Fruit fly (Drosophila melanogaster) whole organism, prepupa: Measurements from ENCODE around the gene CG14006.

ENCODE experiments used
- Blimp-1 ChIP-seq: fragments of 200-800 bp; sonication (Bioruptor generic); optimal IDR thresholded peaks from 3 replicates; lab custom pipeline; 2017; ENCODE audit warnings: missing biosample characterization, missing genetic modification characterization, mild to moderate bottlenecking, moderate library complexity, missing genetic modification reagents
- CG10631 ChIP-seq: fragments of 200-800 bp; sonication (Bioruptor generic); optimal IDR thresholded peaks from 2 replicates; lab custom pipeline; 2016; ENCODE audit warnings: missing biosample characterization, missing genetic modification characterization
- CG10669 ChIP-seq: fragments of 200-800 bp; sonication (Bioruptor generic); optimal IDR thresholded peaks from 3 replicates; lab custom pipeline; 2018; ENCODE audit warnings: missing biosample characterization, mild to moderate bottlenecking, missing genetic modification characterization, moderate library complexity
- CG11294 ChIP-seq: fragments of 200-800 bp; sonication (Bioruptor generic); IDR thresholded peaks from 2 replicates; pipeline ENCODE4 v1.3.6; 2022; ENCODE audit warnings: missing biosample characterization, missing genetic modification characterization
- CG11762 ChIP-seq: fragments of 200-800 bp; sonication (Bioruptor generic); optimal IDR thresholded peaks from 3 replicates; lab custom pipeline; 2016; ENCODE audit warnings: missing biosample characterization, missing genetic modification characterization; ENCODE audit not compliant: insufficient read depth
- CG11902 ChIP-seq: fragments of 200-800 bp; sonication (Bioruptor generic); optimal IDR thresholded peaks from 3 replicates; lab custom pipeline; 2016; ENCODE audit warnings: missing biosample characterization, missing genetic modification characterization
- CG15336 ChIP-seq: fragments of 200-800 bp; sonication (Bioruptor generic); IDR thresholded peaks from 2 replicates; pipeline ENCODE4 v1.3.6; 2022; ENCODE audit warnings: missing biosample characterization, missing genetic modification characterization
- CG16779 ChIP-seq: fragments of 200-800 bp; sonication (Bioruptor generic); optimal IDR thresholded peaks from 3 replicates; lab custom pipeline; 2017; ENCODE audit warnings: missing biosample characterization, mild to moderate bottlenecking, missing genetic modification characterization
- CG3032 ChIP-seq: fragments of 200-800 bp; optimal IDR thresholded peaks from 2 replicates; lab custom pipeline; 2019; ENCODE audit warnings: missing biosample characterization, mild to moderate bottlenecking, missing genetic modification characterization, moderate library complexity
- CG31627 ChIP-seq: fragments of 200-800 bp; sonication (Bioruptor generic); optimal IDR thresholded peaks from 3 replicates; lab custom pipeline; 2016; ENCODE audit warnings: missing biosample characterization, missing genetic modification characterization
- CG32006 ChIP-seq: fragments of 200-800 bp; sonication (Bioruptor generic); optimal IDR thresholded peaks from 3 replicates; lab custom pipeline; 2017; ENCODE audit warnings: missing biosample characterization, mild to moderate bottlenecking, missing genetic modification characterization
- CG34406 ChIP-seq: fragments of 200-800 bp; sonication (Bioruptor generic); optimal IDR thresholded peaks from 3 replicates; lab custom pipeline; 2016; ENCODE audit warnings: missing biosample characterization, missing genetic modification characterization
- CG3919 ChIP-seq: fragments of 200-800 bp; sonication (Bioruptor generic); optimal IDR thresholded peaks from 3 replicates; lab custom pipeline; 2016; ENCODE audit warnings: missing biosample characterization, missing genetic modification characterization
- CG6163 ChIP-seq: fragments of 200-800 bp; sonication (Bioruptor generic); IDR thresholded peaks from 3 replicates; pipeline ENCODE4 v1.3.6; 2022; ENCODE audit warnings: missing biosample characterization, missing genetic modification characterization
- CG6276 ChIP-seq: fragments of 200-800 bp; sonication (Bioruptor generic); optimal IDR thresholded peaks from 2 replicates; lab custom pipeline; 2017; ENCODE audit warnings: missing biosample characterization, mild to moderate bottlenecking, missing genetic modification characterization
- CG6792 ChIP-seq: fragments of 200-800 bp; sonication (Bioruptor generic); optimal IDR thresholded peaks from 3 replicates; lab custom pipeline; 2016; ENCODE audit warnings: missing biosample characterization, missing genetic modification characterization
- CG7368 ChIP-seq: fragments of 200-800 bp; sonication (Bioruptor generic); optimal IDR thresholded peaks from 3 replicates; lab custom pipeline; 2016; ENCODE audit warnings: missing biosample characterization, missing genetic modification characterization
- CG8119 ChIP-seq: fragments of 200-800 bp; sonication (Bioruptor generic); IDR thresholded peaks from 3 replicates; pipeline ENCODE4 v1.3.6; 2022; ENCODE audit warnings: missing biosample characterization, missing genetic modification characterization
- CG8319 ChIP-seq: fragments of 200-800 bp; sonication (Bioruptor generic); optimal IDR thresholded peaks from 3 replicates; lab custom pipeline; 2016; ENCODE audit warnings: missing biosample characterization, missing genetic modification characterization
- CG8632 ChIP-seq: fragments of 200-800 bp; sonication (Bioruptor generic); optimal IDR thresholded peaks from 3 replicates; lab custom pipeline; 2016; ENCODE audit warnings: missing biosample characterization, missing genetic modification characterization
- CG9139 ChIP-seq: fragments of 200-800 bp; sonication (Bioruptor generic); optimal IDR thresholded peaks from 3 replicates; lab custom pipeline; 2017; ENCODE audit warnings: missing biosample characterization, mild to moderate bottlenecking, missing genetic modification characterization
- Eip75B ChIP-seq: fragments of 200-800 bp; sonication (Bioruptor generic); optimal IDR thresholded peaks from 3 replicates; lab custom pipeline; 2016; ENCODE audit warnings: missing biosample characterization, missing genetic modification characterization
- Eip78C ChIP-seq: fragments of 200-800 bp; sonication (Bioruptor generic); peaks from one replicate; lab custom pipeline; 2016; ENCODE audit warnings: missing biosample characterization, missing genetic modification characterization
- Eip93F ChIP-seq: fragments of 200-800 bp; sonication (Bioruptor generic); optimal IDR thresholded peaks from 2 replicates; lab custom pipeline; 2016; ENCODE audit warnings: missing biosample characterization, mild to moderate bottlenecking, missing genetic modification characterization
- Ets96B ChIP-seq: fragments of 200-800 bp; optimal IDR thresholded peaks from 2 replicates; lab custom pipeline; 2019; ENCODE audit warnings: missing biosample characterization, mild to moderate bottlenecking, missing genetic modification characterization, moderate library complexity
- Hr38 ChIP-seq: sonication (Bioruptor generic); optimal IDR thresholded peaks from 2 replicates; lab custom pipeline; 2016; ENCODE audit warnings: missing biosample characterization, missing genetic modification characterization
- Hr39 ChIP-seq: fragments of 200-800 bp; sonication (Bioruptor generic); optimal IDR thresholded peaks from 2 replicates; lab custom pipeline; 2016; ENCODE audit warnings: missing biosample characterization, missing genetic modification characterization
- Hr4 ChIP-seq: fragments of 200-800 bp; sonication (Bioruptor generic); optimal IDR thresholded peaks from 3 replicates; lab custom pipeline; 2016; ENCODE audit warnings: missing biosample characterization, missing genetic modification characterization
- Lpt ChIP-seq: fragments of 200-800 bp; sonication (Bioruptor generic); optimal IDR thresholded peaks from 3 replicates; lab custom pipeline; 2016; ENCODE audit warnings: missing biosample characterization, missing genetic modification characterization
- Met ChIP-seq: fragments of 200-800 bp; sonication (Bioruptor generic); optimal IDR thresholded peaks from 3 replicates; lab custom pipeline; 2016; ENCODE audit warnings: missing biosample characterization, missing genetic modification characterization
- OdsH ChIP-seq: fragments of 200-800 bp; sonication (Bioruptor generic); optimal IDR thresholded peaks from 3 replicates; lab custom pipeline; 2016; ENCODE audit warnings: missing biosample characterization, missing genetic modification characterization
- Smox ChIP-seq: fragments of 200-800 bp; sonication (Bioruptor generic); optimal IDR thresholded peaks from 3 replicates; lab custom pipeline; 2016; ENCODE audit warnings: missing biosample characterization, missing genetic modification characterization
- Sox102F ChIP-seq: fragments of 200-800 bp; sonication (Bioruptor generic); optimal IDR thresholded peaks from 2 replicates; lab custom pipeline; 2016; ENCODE audit warnings: missing biosample characterization, mild to moderate bottlenecking, missing genetic modification characterization
- Sox14 ChIP-seq: fragments of 200-800 bp; sonication (Bioruptor generic); optimal IDR thresholded peaks from 3 replicates; lab custom pipeline; 2016; ENCODE audit warnings: missing biosample characterization, missing genetic modification characterization
- Sox15 ChIP-seq: fragments of 200-800 bp; sonication (Bioruptor generic); optimal IDR thresholded peaks from 3 replicates; lab custom pipeline; 2016; ENCODE audit warnings: missing biosample characterization, missing genetic modification characterization
- achi ChIP-seq: fragments of 200-800 bp; sonication (Bioruptor generic); optimal IDR thresholded peaks from 3 replicates; lab custom pipeline; 2016; ENCODE audit warnings: missing biosample characterization, missing genetic modification characterization
- acj6 ChIP-seq: fragments of 200-800 bp; sonication (Bioruptor generic); optimal IDR thresholded peaks from 3 replicates; lab custom pipeline; 2016; ENCODE audit warnings: missing biosample characterization, missing genetic modification characterization
- cyc ChIP-seq: fragments of 200-800 bp; sonication (Bioruptor generic); optimal IDR thresholded peaks from 3 replicates; lab custom pipeline; 2016; ENCODE audit warnings: missing biosample characterization, missing genetic modification characterization
- dac ChIP-seq: fragments of 200-800 bp; sonication (Bioruptor generic); optimal IDR thresholded peaks from 2 replicates; lab custom pipeline; 2017; ENCODE audit warnings: missing biosample characterization, mild to moderate bottlenecking, missing genetic modification characterization
- eg ChIP-seq: fragments of 200-800 bp; sonication (Bioruptor generic); IDR thresholded peaks from 3 replicates; pipeline ENCODE4 v1.3.6; 2022; ENCODE audit warnings: missing biosample characterization, missing genetic modification characterization
- esn ChIP-seq: fragments of 200-800 bp; sonication (Bioruptor generic); optimal IDR thresholded peaks from 2 replicates; lab custom pipeline; 2016; ENCODE audit warnings: missing biosample characterization, mild to moderate bottlenecking, missing genetic modification characterization, moderate library complexity
- lz ChIP-seq: fragments of 200-800 bp; sonication (Bioruptor generic); optimal IDR thresholded peaks from 3 replicates; lab custom pipeline; 2016; ENCODE audit warnings: missing biosample characterization, missing genetic modification characterization
- net ChIP-seq: fragments of 200-800 bp; sonication (Bioruptor generic); optimal IDR thresholded peaks from 3 replicates; lab custom pipeline; 2016; ENCODE audit warnings: missing biosample characterization, missing genetic modification characterization
- pdm3 ChIP-seq: fragments of 200-800 bp; sonication (Bioruptor generic); optimal IDR thresholded peaks from 3 replicates; lab custom pipeline; 2016; ENCODE audit warnings: missing biosample characterization, missing genetic modification characterization
- salr ChIP-seq, 2 experiments: fragments of 200-800 bp; sonication (Bioruptor generic); optimal IDR thresholded peaks; 3 replicates each; lab custom pipeline; 2016 to 2018; ENCODE audit warnings: missing biosample characterization in 2 of 2, missing genetic modification characterization in 2 of 2, mild to moderate bottlenecking in 1 of 2
- spab ChIP-seq: fragments of 200-800 bp; sonication (Bioruptor generic); optimal IDR thresholded peaks from 2 replicates; lab custom pipeline; 2017; ENCODE audit warnings: missing biosample characterization, mild to moderate bottlenecking, missing genetic modification characterization, missing genetic modification reagents
- ss ChIP-seq, 2 experiments: fragments of 200-800 bp; sonication (Bioruptor generic); optimal IDR thresholded peaks; 2 replicates in 1 of 2; 3 replicates in 1 of 2; lab custom pipeline; 2017 to 2018; ENCODE audit warnings: mild to moderate bottlenecking in 2 of 2, missing biosample characterization in 2 of 2, missing genetic modification characterization in 2 of 2, moderate library complexity in 1 of 2
- svp ChIP-seq: fragments of 200-800 bp; sonication (Bioruptor generic); peaks from one replicate; lab custom pipeline; 2016; ENCODE audit warnings: missing biosample characterization, missing genetic modification characterization
- topi ChIP-seq: fragments of 200-800 bp; sonication (Bioruptor generic); optimal IDR thresholded peaks from 3 replicates; lab custom pipeline; 2016; ENCODE audit warnings: missing biosample characterization, missing genetic modification characterization

CG14006 gene

DNA sequence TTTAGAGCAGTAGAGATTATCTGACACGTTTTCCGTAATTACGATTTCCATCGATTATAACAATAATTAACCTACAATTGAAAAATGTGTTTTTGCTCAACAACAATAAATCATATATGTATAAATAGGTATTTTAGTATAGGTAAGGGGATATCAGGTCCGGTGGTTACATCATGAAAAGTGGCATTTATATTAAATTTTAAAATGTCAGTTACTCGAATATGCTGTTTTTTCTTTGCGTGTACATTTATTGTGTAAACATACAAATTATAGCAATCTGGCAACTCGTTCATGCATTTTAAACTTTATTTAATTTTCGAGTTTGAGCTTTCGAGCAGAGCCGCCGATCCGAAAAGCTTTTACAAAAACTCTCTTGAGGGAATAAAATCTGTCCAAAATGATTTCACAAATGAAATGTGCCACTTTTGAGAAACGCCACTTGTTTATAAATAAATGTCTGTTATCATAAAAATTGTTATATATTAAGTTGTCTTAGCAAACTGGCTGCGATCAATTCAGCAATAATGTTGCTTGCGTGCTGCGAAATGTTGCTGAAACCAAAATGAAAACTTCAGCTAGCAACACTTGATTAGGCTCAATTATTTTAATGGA is 15.0 kb upstream of the CG14006 start:
- TF ChIP-seq cyc (GFP tag; lab: Kevin White, UChicago) (peak; percentile 8), CG9139 (GFP tag; lab: Kevin White, UChicago) (no peak), Eip93F (GFP tag; lab: Kevin White, UChicago) (no peak), acj6 (GFP tag; lab: Kevin White, UChicago) (peak; percentile 5), Hr39 (GFP tag; lab: Kevin White, UChicago) (peak; percentile 27), CG3032 (tag; lab: Kevin White, UChicago) (peak; percentile 13), CG34406 (GFP tag; lab: Kevin White, UChicago) (peak; percentile 54), CG31627 (peak; percentile 30), svp (peak; percentile 26), salr (GFP tag; optimal IDR thresholded peaks at IDR 0.05; lab: Kevin White, UChicago) (no peak), pdm3 (GFP tag; lab: Kevin White, UChicago) (peak; percentile 56), Hr38 (GFP tag; lab: Kevin White, UChicago) (no peak), OdsH (GFP tag; lab: Kevin White, UChicago) (peak; percentile 50), Met (peak; percentile 28), spab (GFP tag; lab: Kevin White, UChicago) (no peak), CG7368 (GFP tag; lab: Kevin White, UChicago) (peak; percentile 37), CG32006 (GFP tag; lab: Kevin White, UChicago) (peak; percentile 52), topi (GFP tag; lab: Kevin White, UChicago) (peak; percentile 51), Ets96B (peak; percentile 28), Eip78C (GFP tag; lab: Kevin White, UChicago) (peak; percentile 88), CG8119 (GFP tag; lab: Robert Waterston, UW) (0 out of 3 replicates have a peak, but pooled peaks have one; percentile 40), CG10669 (GFP tag; lab: Kevin White, UChicago) (peak; percentile 9), Hr4 (peak; percentile 65), CG11762 (GFP tag; lab: Kevin White, UChicago) (no peak), CG16779 (tag; lab: Kevin White, UChicago) (no peak), net (GFP tag; lab: Kevin White, UChicago) (peak; percentile 38), Sox15 (peak; percentile 12), CG3919 (GFP tag; lab: Kevin White, UChicago) (peak; percentile 56), dac (GFP tag; lab: Kevin White, UChicago) (no peak), CG11294 (GFP tag; lab: Robert Waterston, UW) (no peak), CG6276 (GFP tag; lab: Kevin White, UChicago) (peak; percentile 40), Smox (GFP tag; lab: Kevin White, UChicago) (peak; percentile 40), eg (GFP tag; lab: Robert Waterston, UW) (peak; percentile 57; the same call in 2 of the 3 replicates), CG11902 (GFP tag; lab: Kevin White, UChicago) (peak; percentile 8), achi (GFP tag; lab: Kevin White, UChicago) (peak; percentile 28), Blimp-1 (no peak), esn (GFP tag; lab: Kevin White, UChicago) (peak; percentile 49), lz (peak; percentile 49), CG15336 (peak; percentile 52), CG6163 (GFP tag; lab: Robert Waterston, UW) (peak; percentile 74), CG8632 (GFP tag; lab: Kevin White, UChicago) (peak; percentile 18), CG6792 (GFP tag; lab: Kevin White, UChicago) (no peak), Sox14 (GFP tag; lab: Kevin White, UChicago) (peak; percentile 3), CG10631 (GFP tag; lab: Kevin White, UChicago) (peak; percentile 22), ss (GFP tag; optimal IDR thresholded peaks at IDR 0.05; lab: Kevin White, UChicago) (no peak), Lpt (GFP tag; lab: Kevin White, UChicago) (peak; percentile 36), CG8319 (no peak), Sox102F (GFP tag; lab: Kevin White, UChicago) (peak; percentile 18), Eip75B (peak; percentile 32)
